Fruit fly (Drosophila melanogaster): ENCODE measurements around the gene Ada2b.

dm6 chr3R:8225461-8225971 is 14.8 kb downstream of the Ada2b start:
- no peak for TF ChIP-seq Hr78 (GFP tag; optimal IDR thresholded peaks at IDR 0.05)
- no peak for TF ChIP-seq sage (GFP tag; optimal IDR thresholded peaks at IDR 0.05)
- TF ChIP-seq h (GFP tag; optimal IDR thresholded peaks at IDR 0.05), result no peak
- TF ChIP-seq OdsH (GFP tag; optimal IDR thresholded peaks at IDR 0.05), result no peak
- no peak for TF ChIP-seq ey (GFP tag; optimal IDR thresholded peaks at IDR 0.05)
- no peak for TF ChIP-seq usp (GFP tag; optimal IDR thresholded peaks at IDR 0.05)
- TF ChIP-seq psq (GFP tag; optimal IDR thresholded peaks at IDR 0.05), result no peak
- TF ChIP-seq Hr83 (GFP tag; optimal IDR thresholded peaks at IDR 0.05; ENCODE audit: poor library complexity, severe bottlenecking), result no peak
- no peak for TF ChIP-seq pan (optimal IDR thresholded peaks at IDR 0.05)
- no peak for TF ChIP-seq Dfd (GFP tag; optimal IDR thresholded peaks at IDR 0.05)
